Worm (Caenorhabditis elegans): Measurements from ENCODE around the gene fbxa-138.

The fbxa-138 gene

DNA sequence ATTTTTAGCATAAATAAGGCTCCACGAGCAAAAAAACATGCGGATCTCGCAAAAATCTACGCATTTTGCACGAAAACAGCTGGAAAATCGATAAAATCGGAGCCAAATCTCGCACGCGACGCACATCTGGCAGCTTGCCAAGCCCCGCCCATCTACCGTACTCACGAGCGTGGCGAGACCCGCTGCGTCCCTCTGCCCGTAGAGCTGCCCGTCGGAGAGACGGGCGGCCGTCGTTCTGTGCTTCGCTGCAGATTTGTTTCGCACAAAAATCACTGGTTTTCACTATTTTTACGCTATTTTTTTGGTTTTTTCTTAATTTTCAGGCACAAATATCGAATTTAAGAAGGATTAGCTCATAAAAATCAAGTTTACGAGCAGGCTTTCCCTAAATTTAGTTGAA lies 34.7 kb upstream of the fbxa-138 start (continued):
- TF ChIP-seq lin-14 (GFP tag; optimal IDR thresholded peaks at IDR 0.05) (peak; percentile 90), egl-27 (tag; optimal IDR thresholded peaks at IDR 0.05) (no peak), rnt-1 (tag; optimal IDR thresholded peaks at IDR 0.05) (no peak)

DNA sequence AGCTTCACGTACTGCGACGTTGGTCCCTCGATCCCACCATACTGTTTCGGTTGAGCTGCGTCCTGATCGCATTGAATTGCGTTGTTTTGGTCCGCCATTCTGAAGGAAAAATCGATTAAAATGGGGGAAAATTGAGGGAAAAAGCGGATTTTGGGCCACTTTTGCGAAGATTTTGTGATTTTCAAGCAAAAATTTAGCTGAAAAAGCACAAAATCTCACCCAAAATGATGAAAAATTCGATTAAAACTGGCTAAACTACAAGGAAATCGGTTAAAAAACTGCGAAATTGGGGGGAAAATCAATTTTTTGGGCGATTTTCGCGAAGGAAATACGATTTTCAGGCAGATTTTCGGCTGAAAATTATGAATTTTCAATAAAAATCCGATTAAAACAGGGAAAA lies 33.0 kb upstream of the fbxa-138 start, which contains the start of gene elc-1:
TSS of gene elc-1 (minus strand) at position 101 of the 400 bp plus-strand sequence.
- TF ChIP-seq tbx-2 (tag; optimal IDR thresholded peaks at IDR 0.05) (no peak), ceh-8 (GFP tag; optimal IDR thresholded peaks at IDR 0.05) (no peak), aly-2 (tag; optimal IDR thresholded peaks at IDR 0.05) (no peak), nhr-90 (tag; optimal IDR thresholded peaks at IDR 0.05; ENCODE audit: poor library complexity) (no peak), sptf-1 (tag; optimal IDR thresholded peaks at IDR 0.05) (no peak), unc-30 (tag; optimal IDR thresholded peaks at IDR 0.05) (no peak), ceh-82 (tag; optimal IDR thresholded peaks at IDR 0.05) (no peak), rnt-1 (tag; optimal IDR thresholded peaks at IDR 0.05) (no peak), pax-3 (tag; optimal IDR thresholded peaks at IDR 0.05) (no peak), nhr-20 (tag; optimal IDR thresholded peaks at IDR 0.05) (no peak), mef-2 (tag; optimal IDR thresholded peaks at IDR 0.05) (no peak), xbp-1 (tag; optimal IDR thresholded peaks at IDR 0.05) (no peak), hlh-17 (GFP tag; optimal IDR thresholded peaks at IDR 0.05; ENCODE audit: borderline replicate concordance) (no peak), fkh-8 (tag; optimal IDR thresholded peaks at IDR 0.05) (no peak), lin-39 (tag; optimal IDR thresholded peaks at IDR 0.05) (no peak), pqm-1 (tag; optimal IDR thresholded peaks at IDR 0.05) (no peak), snu-23 (GFP tag; optimal IDR thresholded peaks at IDR 0.05) (no peak), C16A3.4 (tag; optimal IDR thresholded peaks at IDR 0.05) (no peak), sox-4 (tag; optimal IDR thresholded peaks at IDR 0.05) (no peak)

DNA sequence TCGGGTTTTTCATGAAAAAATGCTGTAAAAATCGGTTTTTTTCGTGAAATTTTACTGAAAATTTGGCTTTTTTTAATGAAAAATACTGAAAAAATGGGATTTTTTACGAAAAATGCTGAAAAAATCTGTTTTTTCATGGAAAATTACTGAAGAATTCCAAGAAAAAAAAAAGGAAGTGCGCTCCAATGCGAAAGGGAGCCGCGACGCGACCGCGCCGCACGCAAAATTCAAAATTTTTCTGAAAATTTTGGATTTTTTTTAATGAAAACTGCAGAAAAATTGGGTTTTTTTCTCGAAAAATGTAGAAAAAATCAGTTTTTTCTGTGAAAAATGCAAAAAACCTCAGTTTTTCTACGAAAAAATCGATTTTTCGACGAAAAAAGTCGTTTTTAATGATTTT lies 32.5 kb upstream of the fbxa-138 start:
- no peak for TF ChIP-seq elt-2 (tag; optimal IDR thresholded peaks at IDR 0.05)
- no peak for TF ChIP-seq snpc-4 (tag; optimal IDR thresholded peaks at IDR 0.05)
- no peak for TF ChIP-seq ama-1 (optimal IDR thresholded peaks at IDR 0.05)
- TF ChIP-seq ceh-8 (GFP tag; optimal IDR thresholded peaks at IDR 0.05) = no peak
- no peak for TF ChIP-seq snu-23 (GFP tag; optimal IDR thresholded peaks at IDR 0.05)
- TF ChIP-seq nhr-28 (tag; optimal IDR thresholded peaks at IDR 0.05) = no peak
- TF ChIP-seq jun-1 (tag; optimal IDR thresholded peaks at IDR 0.05) = no peak
- no peak for TF ChIP-seq xbp-1 (tag; optimal IDR thresholded peaks at IDR 0.05)
- TF ChIP-seq unc-86 (tag; optimal IDR thresholded peaks at IDR 0.05) = no peak
- no peak for TF ChIP-seq mep-1 (tag; optimal IDR thresholded peaks at IDR 0.05)
- TF ChIP-seq ceh-63 (GFP tag; optimal IDR thresholded peaks at IDR 0.05) = no peak
- TF ChIP-seq nhr-90 (tag; optimal IDR thresholded peaks at IDR 0.05; ENCODE audit: poor library complexity) = no peak
- no peak for TF ChIP-seq blmp-1 (tag; optimal IDR thresholded peaks at IDR 0.05)
- TF ChIP-seq mef-2 (tag; optimal IDR thresholded peaks at IDR 0.05) = no peak
- no peak for TF ChIP-seq egl-13 (tag; optimal IDR thresholded peaks at IDR 0.05)

DNA sequence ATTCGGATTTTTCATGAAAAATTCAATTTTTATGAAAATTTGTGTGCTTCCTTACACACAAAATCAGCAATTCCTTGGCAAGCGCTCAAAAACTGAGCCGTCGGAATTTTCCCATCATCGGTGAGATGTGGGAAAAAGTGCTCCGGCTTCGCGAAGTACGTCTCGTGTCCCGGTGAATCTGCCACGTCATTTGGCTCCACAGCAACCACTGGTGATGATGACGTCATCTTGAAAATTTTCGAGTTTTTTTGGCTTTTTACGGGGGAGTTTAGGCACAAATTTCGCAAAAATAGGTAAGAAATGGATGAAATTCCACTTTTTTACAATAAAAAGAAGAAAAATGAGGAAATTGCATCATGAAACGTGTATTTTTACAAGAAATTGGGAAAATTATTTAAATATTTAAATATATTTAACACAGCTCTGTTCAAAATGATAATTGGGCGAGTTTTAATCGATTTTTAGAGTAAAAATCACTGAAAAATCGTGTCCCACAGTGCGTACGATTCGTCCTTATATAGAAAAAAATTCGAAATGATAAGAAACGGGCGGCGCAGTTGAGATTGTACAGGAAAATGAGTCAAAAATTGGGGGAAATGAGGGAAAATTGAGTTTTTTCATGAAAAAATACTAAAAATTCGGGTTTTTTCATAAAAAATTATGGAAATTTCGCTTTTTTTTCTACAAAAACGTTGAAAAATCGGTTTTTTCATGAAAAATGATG lies 30.0 kb upstream of the fbxa-138 start, which contains the start of gene Y82E9BR.14:
TSS of gene Y82E9BR.14 (minus strand) at position 227 of the 724 bp plus-strand sequence.
- TF ChIP-seq sptf-1 (tag; optimal IDR thresholded peaks at IDR 0.05) = no peak
- no peak for TF ChIP-seq aly-2 (tag; optimal IDR thresholded peaks at IDR 0.05)
- TF ChIP-seq nhr-84 (tag; optimal IDR thresholded peaks at IDR 0.05) = no peak
- TF ChIP-seq ztf-11 (tag; optimal IDR thresholded peaks at IDR 0.05) = no peak
- TF ChIP-seq C16A3.4 (tag; optimal IDR thresholded peaks at IDR 0.05) = no peak
- no peak for TF ChIP-seq ces-1 (GFP tag; optimal IDR thresholded peaks at IDR 0.05)
- no peak for TF ChIP-seq elt-3 (tag; optimal IDR thresholded peaks at IDR 0.05)
- no peak for TF ChIP-seq alr-1 (tag; optimal IDR thresholded peaks at IDR 0.05; ENCODE audit: borderline replicate concordance)
- TF ChIP-seq egl-27 (tag; optimal IDR thresholded peaks at IDR 0.05) = no peak
- TF ChIP-seq nhr-28 (tag; optimal IDR thresholded peaks at IDR 0.05) = no peak
- no peak for TF ChIP-seq ama-1 (optimal IDR thresholded peaks at IDR 0.05)
- no peak for TF ChIP-seq pax-3 (tag; optimal IDR thresholded peaks at IDR 0.05)
- TF ChIP-seq swsn-7 (tag; optimal IDR thresholded peaks at IDR 0.05) = no peak
- TF ChIP-seq unc-62 (GFP tag; optimal IDR thresholded peaks at IDR 0.05) = no peak
- no peak for TF ChIP-seq fkh-10 (GFP tag; optimal IDR thresholded peaks at IDR 0.05)
- no peak for TF ChIP-seq lir-3 (tag; optimal IDR thresholded peaks at IDR 0.05; ENCODE audit: poor library complexity)
- no peak for TF ChIP-seq elt-2 (tag; optimal IDR thresholded peaks at IDR 0.05)
- no peak for TF ChIP-seq ceh-88 (GFP tag; IDR thresholded peaks at IDR 0.05)
